Worm (Caenorhabditis elegans): ENCODE results near the gene Y39A1A.17.

Gene Y39A1A.17

DNA sequence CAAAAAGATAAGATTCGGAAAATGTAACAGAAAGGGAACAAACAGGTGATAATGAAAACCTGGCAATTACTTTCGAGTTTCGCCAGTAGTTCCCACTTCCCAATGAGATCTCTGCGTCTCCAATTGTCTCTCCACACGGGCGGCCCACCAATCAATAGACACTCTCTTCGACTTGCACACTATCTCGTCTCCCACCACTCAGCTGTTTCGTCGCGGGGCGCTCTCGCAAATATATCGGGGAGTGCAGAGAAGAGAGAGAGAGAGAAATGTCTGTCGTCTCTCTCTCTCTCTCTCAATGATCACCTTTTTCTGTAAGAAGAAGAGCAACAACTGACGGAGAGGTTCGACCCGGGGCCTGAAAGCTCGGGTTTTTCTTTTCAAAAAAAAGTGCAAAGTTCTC is 29.3 kb upstream of the Y39A1A.17 start (continued):
- TF ChIP-seq ceh-45 (GFP tag; IDR thresholded peaks at IDR 0.05) (no peak), ref-2 (tag; optimal IDR thresholded peaks at IDR 0.05) (peak; percentile 48), ceh-22 (tag; optimal IDR thresholded peaks at IDR 0.05) (no peak), ceh-2 (tag; optimal IDR thresholded peaks at IDR 0.05) (peak; percentile 45), nfya-1 (tag; optimal IDR thresholded peaks at IDR 0.05) (peak; percentile 99), pqm-1 (tag; optimal IDR thresholded peaks at IDR 0.05) (no peak), elt-4 (tag; optimal IDR thresholded peaks at IDR 0.05) (no peak), unc-55 (GFP tag; optimal IDR thresholded peaks at IDR 0.05) (peak; percentile 90), lin-11 (tag; optimal IDR thresholded peaks at IDR 0.05) (no peak), ceh-9 (tag; optimal IDR thresholded peaks at IDR 0.05) (no peak), tbx-2 (tag; optimal IDR thresholded peaks at IDR 0.05) (peak; percentile 67), hlh-30 (tag; optimal IDR thresholded peaks at IDR 0.05; ENCODE audit: insufficient read depth) (peak; percentile 82), pat-9 (tag; optimal IDR thresholded peaks at IDR 0.05) (no peak), sox-4 (tag; optimal IDR thresholded peaks at IDR 0.05) (no peak), syd-9 (tag; optimal IDR thresholded peaks at IDR 0.05) (no peak), ets-4 (tag; optimal IDR thresholded peaks at IDR 0.05) (no peak), rnt-1 (tag; optimal IDR thresholded peaks at IDR 0.05) (peak; percentile 70), mec-3 (tag; optimal IDR thresholded peaks at IDR 0.05; ENCODE audit: borderline replicate concordance) (no peak), fax-1 (tag; optimal IDR thresholded peaks at IDR 0.05) (no peak), K02D7.2 (tag; optimal IDR thresholded peaks at IDR 0.05) (no peak), ceh-34 (tag; optimal IDR thresholded peaks at IDR 0.05) (peak; percentile 60), ama-1 (optimal IDR thresholded peaks at IDR 0.05) (no peak), dmd-4 (tag; optimal IDR thresholded peaks at IDR 0.05; ENCODE audit: borderline replicate concordance) (no peak), odd-2 (tag; optimal IDR thresholded peaks at IDR 0.05) (no peak)

DNA sequence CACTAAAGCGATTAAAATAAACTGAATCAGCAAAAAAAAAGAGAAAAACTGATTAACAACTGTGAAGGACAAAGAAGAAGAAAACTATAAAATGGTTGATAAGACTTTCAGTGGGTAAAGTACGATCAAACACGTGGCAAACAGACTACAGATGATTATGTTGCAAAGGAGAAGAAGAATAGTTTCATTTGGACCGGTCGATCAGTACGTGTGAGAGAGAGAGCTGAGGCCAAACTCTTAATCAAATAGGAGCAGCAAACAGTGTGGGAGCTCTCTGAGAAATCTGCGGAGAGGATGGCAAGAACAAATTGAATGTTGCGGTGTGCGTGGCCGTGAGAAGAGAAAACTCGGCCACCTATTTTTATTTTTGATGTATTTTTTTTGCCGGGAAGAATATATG is 28.1 kb upstream of the Y39A1A.17 start:
- peak; percentile 4 for TF ChIP-seq ets-4 (tag; optimal IDR thresholded peaks at IDR 0.05)
- TF ChIP-seq hlh-15 (tag; optimal IDR thresholded peaks at IDR 0.05) = no peak
- no peak for TF ChIP-seq lin-11 (tag; optimal IDR thresholded peaks at IDR 0.05)
- no peak for TF ChIP-seq lim-6 (tag; optimal IDR thresholded peaks at IDR 0.05)
- no peak for TF ChIP-seq pqm-1 (tag; optimal IDR thresholded peaks at IDR 0.05)
- TF ChIP-seq hlh-13 (GFP tag; optimal IDR thresholded peaks at IDR 0.05) = no peak

DNA sequence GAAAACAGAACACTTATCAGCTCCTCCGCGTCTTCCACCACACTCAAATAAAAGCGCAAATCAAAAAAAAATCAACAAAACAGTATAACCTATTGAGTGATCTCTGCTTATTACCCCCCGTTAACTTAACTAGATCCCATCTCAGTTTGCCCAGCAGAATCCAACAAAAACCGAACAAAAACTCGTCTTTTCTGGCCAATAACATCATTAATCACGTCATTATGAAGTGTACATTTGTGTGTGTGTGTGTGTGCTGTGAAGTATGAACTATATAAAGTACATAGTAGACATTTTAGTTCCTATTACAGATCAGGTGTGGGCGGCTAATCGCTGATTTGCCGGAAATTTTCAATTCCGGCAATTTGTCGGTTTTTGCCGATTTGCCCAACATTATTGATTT is 27.2 kb upstream of the Y39A1A.17 start:
- TF ChIP-seq ttx-3 (tag; optimal IDR thresholded peaks at IDR 0.05) = no peak
- no peak for TF ChIP-seq C08G9.2 (tag; optimal IDR thresholded peaks at IDR 0.05)
- no peak for TF ChIP-seq K09A11.1 (tag; optimal IDR thresholded peaks at IDR 0.05; ENCODE audit: insufficient read depth)
- TF ChIP-seq zip-5 (tag; optimal IDR thresholded peaks at IDR 0.05) = no peak
- no peak for TF ChIP-seq madf-2 (tag; optimal IDR thresholded peaks at IDR 0.05)
- TF ChIP-seq fkh-10 (GFP tag; optimal IDR thresholded peaks at IDR 0.05) = no peak
- no peak for TF ChIP-seq ztf-16 (tag; optimal IDR thresholded peaks at IDR 0.05)
- TF ChIP-seq dmd-4 (tag; optimal IDR thresholded peaks at IDR 0.05; ENCODE audit: borderline replicate concordance) = no peak
- TF ChIP-seq ceh-9 (tag; optimal IDR thresholded peaks at IDR 0.05) = no peak
- no peak for TF ChIP-seq tbx-7 (tag; optimal IDR thresholded peaks at IDR 0.05)
- no peak for TF ChIP-seq syd-9 (tag; optimal IDR thresholded peaks at IDR 0.05)
- no peak for TF ChIP-seq elt-2 (tag; optimal IDR thresholded peaks at IDR 0.05)
- no peak for TF ChIP-seq ceh-45 (GFP tag; IDR thresholded peaks at IDR 0.05)
- TF ChIP-seq tbx-2 (tag; optimal IDR thresholded peaks at IDR 0.05) = no peak
- TF ChIP-seq eyg-1 (tag; optimal IDR thresholded peaks at IDR 0.05) = no peak
- TF ChIP-seq gmeb-2 (tag; optimal IDR thresholded peaks at IDR 0.05) = no peak
- TF ChIP-seq ets-4 (tag; optimal IDR thresholded peaks at IDR 0.05) = no peak
- TF ChIP-seq pha-4 (tag; optimal IDR thresholded peaks at IDR 0.05) = no peak
- no peak for TF ChIP-seq ceh-48 (tag; optimal IDR thresholded peaks at IDR 0.05)
- TF ChIP-seq sdc-2 (tag; optimal IDR thresholded peaks at IDR 0.05) = no peak
